Worm (Caenorhabditis elegans) whole organism, L4/young adult: ENCODE data around the gene gck-4.

ENCODE experiments used
- W03F9.2 ChIP-seq: fragments of 150-350 bp; optimal IDR thresholded peaks from 2 replicates; lab custom pipeline; 2014; ENCODE audit warnings: missing biosample characterization, missing genetic modification characterization
- dao-5 ChIP-seq: sonication (generic microtip); optimal IDR thresholded peaks from 2 replicates; lab custom pipeline; 2016; ENCODE audit warnings: missing genotype, missing genetic modification characterization, moderate library complexity, missing compliant biosample characterization
- him-1 ChIP-seq: sonication (generic microtip); optimal IDR thresholded peaks from 2 replicates; lab custom pipeline; 2016; ENCODE audit warnings: missing genotype, missing genetic modification reagents, missing genetic modification characterization, missing compliant biosample characterization

gck-4 gene

ce11 chrX:13702923-13703322, 25.9 kb downstream of the gck-4 start:
- no peak for TF ChIP-seq W03F9.2
- no peak for TF ChIP-seq dao-5 (tag; lab: Kevin White, UChicago)
- TF ChIP-seq him-1: no peak

- TF ChIP-seq dao-5 (tag; lab: Kevin White, UChicago) (no peak), W03F9.2 (no peak), him-1 (no peak)
Observed at ce11 chrX:13706607-13707006, 29.6 kb downstream of the gck-4 start, which contains the start of gene K02D3.1. TSS of gene K02D3.1 (plus strand) at chrX:13706907.

DNA sequence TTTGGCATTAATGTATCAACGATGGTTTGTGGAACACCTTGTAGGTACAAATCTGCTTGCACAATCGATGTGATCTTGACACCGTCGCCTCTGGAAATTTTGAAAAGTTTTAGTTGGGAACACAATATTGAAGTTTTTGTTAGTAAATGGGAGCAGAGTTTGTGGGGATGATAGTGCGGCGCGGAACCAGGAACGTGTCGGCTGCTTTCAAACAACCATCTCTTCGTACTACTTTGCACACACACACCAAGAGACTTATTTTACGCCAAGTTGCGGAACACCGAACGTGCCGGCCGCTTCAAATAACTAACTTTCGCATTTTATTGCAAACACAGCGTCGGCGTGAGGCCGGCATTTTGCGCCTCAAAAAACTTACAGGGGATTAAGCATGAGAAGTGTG, 32.1 kb downstream of the gck-4 start:
- TF ChIP-seq W03F9.2 (no peak), him-1 (no peak), dao-5 (tag; lab: Kevin White, UChicago) (no peak)

ce11 chrX:13711909-13712308, 34.9 kb downstream of the gck-4 start, which contains the start of gene K02D3.2:
TSS of gene K02D3.2 (minus strand) at chrX:13712009.
- no peak for TF ChIP-seq W03F9.2
- TF ChIP-seq dao-5 (tag; lab: Kevin White, UChicago): no peak
- TF ChIP-seq him-1: no peak

DNA sequence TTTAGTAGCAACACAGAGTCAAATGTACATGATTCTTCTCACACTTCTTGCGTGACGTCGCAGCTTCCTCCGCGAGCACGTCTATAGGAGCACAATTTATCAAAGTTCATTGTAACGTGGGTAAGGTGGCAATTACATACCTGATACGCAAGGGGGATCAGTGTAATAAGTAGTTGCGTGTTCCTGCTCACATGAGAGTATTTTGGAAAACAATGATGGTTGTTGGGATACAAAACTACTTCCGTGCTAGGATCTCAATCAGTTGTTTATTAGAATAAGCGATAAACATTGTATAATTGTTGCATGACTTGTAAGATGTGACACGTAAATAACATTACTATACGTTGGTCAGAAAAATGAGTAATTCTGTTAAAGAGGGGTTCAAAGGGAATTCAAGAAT, 36.0 kb downstream of the gck-4 start:
- TF ChIP-seq him-1 (no peak), dao-5 (tag; lab: Kevin White, UChicago) (no peak), W03F9.2 (no peak)

ce11 chrX:13713857-13714256, 36.9 kb downstream of the gck-4 start, which contains the start of gene K11E4.1:
TSS of gene K11E4.1 (plus strand) at chrX:13714157.
- TF ChIP-seq dao-5 (tag; lab: Kevin White, UChicago): no peak
- TF ChIP-seq him-1: no peak
- no peak for TF ChIP-seq W03F9.2

DNA sequence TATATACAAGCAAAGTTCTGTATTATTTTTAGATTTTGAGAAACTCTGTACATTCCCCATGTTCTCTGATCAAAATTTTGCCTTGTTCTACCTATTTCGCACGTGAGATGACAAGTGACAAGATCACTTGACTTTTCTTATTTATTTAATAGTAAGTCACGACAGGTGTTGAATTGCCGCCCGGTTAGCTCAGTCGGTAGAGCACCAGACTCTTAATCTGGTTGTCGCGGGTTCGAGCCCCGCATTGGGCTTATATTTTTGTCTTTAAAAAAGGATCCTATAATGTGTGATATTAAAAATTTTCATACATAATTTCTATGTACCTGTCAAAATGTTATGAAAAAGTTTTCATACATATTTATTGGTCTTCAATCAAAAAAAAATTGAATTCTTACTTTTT, 37.7 kb downstream of the gck-4 start:
- TF ChIP-seq dao-5 (tag; lab: Kevin White, UChicago) (peak; percentile 62), W03F9.2 (no peak)

ce11 chrX:13716313-13716712, 39.3 kb downstream of the gck-4 start:
- no peak for TF ChIP-seq dao-5 (tag; lab: Kevin White, UChicago)
- no peak for TF ChIP-seq him-1
- TF ChIP-seq W03F9.2: no peak

DNA sequence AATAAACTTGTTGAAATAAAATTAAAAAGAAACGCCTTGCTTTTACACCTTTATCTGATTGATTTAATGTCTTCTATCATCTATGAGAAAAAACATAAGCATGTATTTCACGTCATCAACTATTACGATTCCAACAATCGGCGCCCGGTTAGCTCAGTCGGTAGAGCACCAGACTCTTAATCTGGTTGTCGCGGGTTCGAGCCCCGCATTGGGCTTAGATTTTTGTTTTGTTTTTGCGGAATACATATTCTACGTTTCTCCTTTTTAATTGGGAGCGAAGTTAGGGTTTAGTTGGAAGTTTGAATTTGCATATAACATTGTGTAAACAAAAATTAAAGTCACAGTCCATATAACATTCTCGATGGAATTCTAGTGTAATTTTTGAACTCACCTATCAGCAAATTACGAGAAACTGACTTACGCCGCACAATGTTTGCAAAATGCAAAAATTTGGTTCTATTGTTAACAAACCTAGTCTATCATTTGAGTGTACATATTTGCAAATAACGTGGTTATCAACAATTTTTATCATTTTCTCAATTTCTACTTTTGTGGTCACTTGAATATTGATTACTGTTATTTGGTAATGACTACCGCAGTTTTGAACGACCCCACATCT, 40.2 kb downstream of the gck-4 start, which contains the start of gene shc-3:
Gene shc-3, plus strand, starts transcription at position 484 of the 619 bp plus-strand sequence.
- TF ChIP-seq dao-5 (tag; lab: Kevin White, UChicago) (no peak), him-1 (no peak), W03F9.2 (no peak)

DNA sequence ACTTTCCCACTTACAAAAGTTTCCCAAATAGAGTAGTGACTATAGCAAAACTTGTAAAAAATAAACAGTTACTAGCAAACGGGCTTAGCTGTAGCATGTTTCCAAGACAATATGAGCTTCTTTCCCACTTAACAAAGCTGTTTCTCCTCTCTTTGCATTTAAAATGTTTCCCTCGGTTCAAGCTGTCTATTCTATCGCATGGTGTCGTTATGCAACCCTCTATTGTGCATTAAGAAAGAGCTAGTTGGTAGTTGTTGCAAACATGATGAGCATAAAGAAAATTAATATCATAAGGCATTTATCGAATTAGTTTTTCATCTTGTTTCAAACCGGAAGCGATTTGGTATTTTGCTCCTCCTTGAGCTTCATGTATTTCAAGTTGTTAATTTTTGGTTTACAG, 45.8 kb downstream of the gck-4 start, which contains the start of gene poml-1:
Gene poml-1, minus strand, starts transcription at position 101 of the 400 bp plus-strand sequence.
- TF ChIP-seq dao-5 (tag; lab: Kevin White, UChicago) (no peak), W03F9.2 (no peak), him-1 (no peak)

DNA sequence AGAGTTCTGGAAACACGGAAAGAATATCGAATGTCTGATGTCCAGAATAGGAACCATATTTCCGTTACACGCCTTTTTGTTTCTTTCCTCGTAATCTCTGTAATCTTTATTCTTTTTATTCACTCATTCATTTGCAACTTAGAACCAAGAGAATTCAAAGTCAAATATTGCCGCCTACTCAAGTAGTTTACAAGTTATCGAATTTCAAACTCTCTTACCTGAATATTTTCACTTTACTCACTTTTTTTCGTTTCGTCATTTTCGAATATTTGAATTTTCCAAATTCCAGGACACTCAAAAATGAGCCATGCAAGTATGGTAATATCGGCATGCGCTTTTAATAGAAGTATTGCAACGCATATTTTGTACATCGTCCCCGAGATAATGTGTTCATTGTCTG, 47.4 kb downstream of the gck-4 start, which contains the start of gene K11E4.6:
Gene K11E4.6, plus strand, starts transcription at position 301 of the 400 bp plus-strand sequence.
- TF ChIP-seq dao-5 (tag; lab: Kevin White, UChicago): no peak
- no peak for TF ChIP-seq W03F9.2
- no peak for TF ChIP-seq him-1

- TF ChIP-seq dao-5 (tag; lab: Kevin White, UChicago) (no peak), him-1 (no peak), W03F9.2 (no peak)
Observed at ce11 chrX:13726285-13726684, 49.3 kb downstream of the gck-4 start.

ce11 chrX:13726874-13727343, 49.9 kb downstream of the gck-4 start, which contains the start of gene pix-1:
TSS of gene pix-1 (plus strand) at chrX:13727293.
- TF ChIP-seq W03F9.2 (no peak), him-1 (peak; percentile 20)

- TF ChIP-seq W03F9.2: no peak
- no peak for TF ChIP-seq him-1
Observed at ce11 chrX:13728991-13729390, 52.0 kb downstream of the gck-4 start.

DNA sequence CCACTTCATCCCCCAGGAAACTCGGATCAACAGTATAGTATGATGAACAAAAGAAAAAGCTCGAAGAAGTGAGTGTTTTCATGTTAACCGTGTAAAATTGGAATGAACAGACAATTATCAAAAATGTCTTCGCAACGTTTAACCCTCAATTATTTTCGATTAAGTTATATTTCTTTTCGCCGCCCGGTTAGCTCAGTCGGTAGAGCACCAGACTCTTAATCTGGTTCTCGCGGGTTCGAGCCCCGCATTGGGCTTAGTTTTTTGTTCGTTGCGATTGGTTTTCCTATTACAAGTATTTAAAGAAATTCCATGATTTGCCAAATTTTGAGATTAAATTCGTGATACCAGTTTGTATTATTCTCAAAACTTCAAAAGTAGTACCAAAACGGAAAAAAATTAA, 52.7 kb downstream of the gck-4 start:
- TF ChIP-seq W03F9.2: no peak
